Fruit fly (Drosophila melanogaster): ENCODE results near the gene pb.

pb gene

DNA sequence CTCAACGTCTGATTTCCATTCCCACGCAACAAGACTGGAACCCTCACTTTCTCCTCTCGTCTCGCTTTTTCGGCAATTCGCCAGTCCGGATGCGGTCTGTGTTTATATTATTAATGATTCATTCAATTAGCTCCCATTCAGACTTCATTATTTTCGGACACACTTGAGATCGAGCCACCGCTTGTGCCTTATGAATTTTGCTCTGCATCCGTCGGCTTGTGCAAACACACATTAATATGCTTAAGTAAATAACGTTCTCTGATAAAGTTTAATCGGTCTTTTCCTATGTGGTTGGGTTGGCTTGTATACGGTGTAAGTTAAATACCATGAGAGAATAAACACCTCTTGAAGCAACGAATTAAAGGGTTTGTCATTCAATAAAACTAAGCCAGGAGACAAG is 23.0 kb upstream of the pb start (continued):
- TF ChIP-seq CoRest (tag; optimal IDR thresholded peaks at IDR 0.05), result no peak
- TF ChIP-seq Camta (GFP tag; optimal IDR thresholded peaks at IDR 0.05), result no peak
- no peak for TF ChIP-seq CG34422 (GFP tag; IDR thresholded peaks at IDR 0.05)
- TF ChIP-seq al (GFP tag; IDR thresholded peaks at IDR 0.05), result no peak
- no peak for TF ChIP-seq CG15269 (tag; optimal IDR thresholded peaks at IDR 0.05)
- TF ChIP-seq Awh (GFP tag; IDR thresholded peaks at IDR 0.05), result peak; percentile 71
- TF ChIP-seq pan (optimal IDR thresholded peaks at IDR 0.05), result no peak
- no peak for TF ChIP-seq pan (GFP tag; optimal IDR thresholded peaks at IDR 0.05 in 1 of 2, IDR thresholded peaks at IDR 0.05 in 1 of 2)
- TF ChIP-seq trh (GFP tag; optimal IDR thresholded peaks at IDR 0.05), result no peak
- TF ChIP-seq CG7987 (GFP tag; optimal IDR thresholded peaks at IDR 0.05), result peak; percentile 31
- no peak for TF ChIP-seq C15 (GFP tag; IDR thresholded peaks at IDR 0.05)
- TF ChIP-seq CG9437 (GFP tag; optimal IDR thresholded peaks at IDR 0.05), result no peak
- TF ChIP-seq aop (GFP tag; IDR thresholded peaks at IDR 0.05), result no peak
- no peak for TF ChIP-seq Trl (optimal IDR thresholded peaks at IDR 0.05)
- TF ChIP-seq Trl (GFP tag; optimal IDR thresholded peaks at IDR 0.05), result no peak
- TF ChIP-seq kah (GFP tag; optimal IDR thresholded peaks at IDR 0.05), result no peak
- TF ChIP-seq prd (optimal IDR thresholded peaks at IDR 0.05), result no peak
- TF ChIP-seq prd (GFP tag; IDR thresholded peaks at IDR 0.05), result no peak
- no peak for TF ChIP-seq scrt (GFP tag; optimal IDR thresholded peaks at IDR 0.05)
- TF ChIP-seq klu (GFP tag; IDR thresholded peaks at IDR 0.05), result no peak
- TF ChIP-seq Dref (GFP tag; IDR thresholded peaks at IDR 0.05), result no peak
- no peak for TF ChIP-seq unc-4 (GFP tag; IDR thresholded peaks at IDR 0.05; ENCODE audit: partially characterized antibody)
- TF ChIP-seq CG8290 (GFP tag; optimal IDR thresholded peaks at IDR 0.05), result peak; percentile 11
- peak in 1 of 2 experiments; percentile 20 for TF ChIP-seq CG8290 (tag; optimal IDR thresholded peaks at IDR 0.05)
- TF ChIP-seq tio (GFP tag; optimal IDR thresholded peaks at IDR 0.05), result no peak
- no peak for TF ChIP-seq trem (tag; optimal IDR thresholded peaks at IDR 0.05)
- TF ChIP-seq hkb (optimal IDR thresholded peaks at IDR 0.05), result no peak
- peak; percentile 29; the same call in 1 of the 2 replicates for TF ChIP-seq hkb (GFP tag; IDR thresholded peaks at IDR 0.05)
- no peak for TF ChIP-seq CG17361 (GFP tag; IDR thresholded peaks at IDR 0.05)
- TF ChIP-seq insv (GFP tag; optimal IDR thresholded peaks at IDR 0.05), result no peak
- no peak for TF ChIP-seq Xbp1 (GFP tag; optimal IDR thresholded peaks at IDR 0.05)
- no peak for TF ChIP-seq TFAM (GFP tag; optimal IDR thresholded peaks at IDR 0.05)
- TF ChIP-seq Hr39 (optimal IDR thresholded peaks at IDR 0.05), result no peak
- no peak for TF ChIP-seq chn (GFP tag; optimal IDR thresholded peaks at IDR 0.05)
- no peak for TF ChIP-seq salm (tag; optimal IDR thresholded peaks at IDR 0.05)
- TF ChIP-seq Lim3 (GFP tag; IDR thresholded peaks at IDR 0.05), result no peak
- TF ChIP-seq maf-S (GFP tag; optimal IDR thresholded peaks at IDR 0.05), result no peak
- TF ChIP-seq CG17385 (GFP tag; optimal IDR thresholded peaks at IDR 0.05), result no peak
- TF ChIP-seq CG13424 (tag; optimal IDR thresholded peaks at IDR 0.05), result no peak
- TF ChIP-seq Side (GFP tag; optimal IDR thresholded peaks at IDR 0.05), result no peak
- peak in 1 of 2 experiments; percentile 13 for TF ChIP-seq eve (GFP tag; optimal IDR thresholded peaks at IDR 0.05)
- TF ChIP-seq gcm2 (GFP tag; optimal IDR thresholded peaks at IDR 0.05), result no peak
- TF ChIP-seq CG10321 (GFP tag; IDR thresholded peaks at IDR 0.05), result no peak
- TF ChIP-seq gsb-n (tag; optimal IDR thresholded peaks at IDR 0.05), result peak; percentile 12
- no peak for TF ChIP-seq usp (GFP tag; optimal IDR thresholded peaks at IDR 0.05)
- no peak for TF ChIP-seq GATAe (GFP tag; conservative IDR thresholded peaks at IDR 0.05)
- TF ChIP-seq HHEX (GFP tag; optimal IDR thresholded peaks at IDR 0.05), result no peak
- no peak for TF ChIP-seq CG8359 (GFP tag; optimal IDR thresholded peaks at IDR 0.05; ENCODE audit: borderline replicate concordance)
- peak; percentile 12 for TF ChIP-seq Fer3 (tag; optimal IDR thresholded peaks at IDR 0.05)
- TF ChIP-seq Lhr (GFP tag; optimal IDR thresholded peaks at IDR 0.05), result no peak
- no peak for TF ChIP-seq CG4730 (GFP tag; IDR thresholded peaks at IDR 0.05)
- TF ChIP-seq en (GFP tag; optimal IDR thresholded peaks at IDR 0.05), result no peak
- peak; percentile 50 for TF ChIP-seq wek (GFP tag; optimal IDR thresholded peaks at IDR 0.05)
- TF ChIP-seq chif (GFP tag; optimal IDR thresholded peaks at IDR 0.05), result no peak

All from whole organism, embryonic.